Fruit fly (Drosophila melanogaster): ENCODE results near the gene mei-217.

mei-217 gene

DNA sequence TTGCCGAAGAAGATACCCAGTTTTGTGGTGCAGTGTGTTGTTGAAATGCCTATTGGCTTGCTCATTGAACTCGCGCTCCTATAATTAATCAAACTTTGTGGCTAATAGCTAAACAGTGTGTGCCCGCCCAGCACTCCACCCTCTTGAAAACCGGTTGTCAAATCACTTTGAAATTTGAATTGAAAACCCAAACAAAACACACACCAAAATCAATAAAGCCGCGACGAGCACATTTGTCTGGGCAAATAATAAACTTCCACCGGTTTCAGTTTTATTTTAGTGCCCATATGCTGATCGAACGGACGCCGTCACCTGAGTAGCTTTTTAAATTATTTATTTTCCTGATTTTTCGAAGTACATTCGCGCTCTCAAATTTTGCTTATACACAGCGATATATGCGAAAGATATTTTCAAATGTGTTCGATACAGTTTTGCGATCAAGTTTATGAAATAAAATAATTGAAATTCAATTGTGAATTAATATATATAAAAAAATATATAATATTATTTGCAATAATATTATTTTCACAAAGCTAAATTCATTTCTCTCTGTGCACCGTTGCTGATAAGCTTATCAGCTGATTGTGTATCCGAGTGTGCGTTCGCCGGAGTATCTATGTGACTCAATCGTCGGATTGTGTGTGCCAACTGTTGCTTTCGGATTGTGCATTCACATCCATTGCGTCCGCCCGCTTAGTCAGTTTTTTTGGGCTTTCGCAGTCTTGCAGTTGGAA is 12.9 kb downstream of the mei-217 start (continued):
- TF ChIP-seq tna (GFP tag; IDR thresholded peaks at IDR 0.05; ENCODE audit: partially characterized antibody) (no peak), aop (GFP tag; IDR thresholded peaks at IDR 0.05) (no peak), CG18476 (GFP tag; optimal IDR thresholded peaks at IDR 0.05) (peak; percentile 58), Mrtf (GFP tag; IDR thresholded peaks at IDR 0.05) (peak; percentile 53; the same call in 1 of the 3 replicates), Ets97D (GFP tag; optimal IDR thresholded peaks at IDR 0.05) (no peak), CG6791 (GFP tag; IDR thresholded peaks at IDR 0.05; ENCODE audit: partially characterized antibody) (no peak), tgo (GFP tag; IDR thresholded peaks at IDR 0.05) (peak; percentile 77), sc (optimal IDR thresholded peaks at IDR 0.05) (no peak), sc (GFP tag; optimal IDR thresholded peaks at IDR 0.05) (peak; percentile 65), CG7839 (tag; optimal IDR thresholded peaks at IDR 0.05) (peak; percentile 90), repo (GFP tag; optimal IDR thresholded peaks at IDR 0.05) (no peak), odd (GFP tag; optimal IDR thresholded peaks at IDR 0.05) (peak; percentile 72), CG17359 (tag; optimal IDR thresholded peaks at IDR 0.05) (peak; percentile 92), vvl (GFP tag; IDR thresholded peaks at IDR 0.05) (peak; percentile 90), bcd (GFP tag; optimal IDR thresholded peaks at IDR 0.05) (peak; percentile 76), CG9609 (GFP tag; optimal IDR thresholded peaks at IDR 0.05) (no peak), lbe (GFP tag; optimal IDR thresholded peaks at IDR 0.05) (peak; percentile 48), E2f2 (GFP tag; IDR thresholded peaks at IDR 0.05) (peak; percentile 63; the same call in 1 of the 2 replicates), CG31388 (GFP tag; optimal IDR thresholded peaks at IDR 0.05) (peak; percentile 37), Dip3 (GFP tag; optimal IDR thresholded peaks at IDR 0.05) (no peak), Trl (optimal IDR thresholded peaks at IDR 0.05) (no peak), Trl (GFP tag; optimal IDR thresholded peaks at IDR 0.05) (peak; percentile 21), Six4 (GFP tag; optimal IDR thresholded peaks at IDR 0.05) (peak; percentile 76), Bgb (GFP tag; IDR thresholded peaks at IDR 0.05; ENCODE audit: partially characterized antibody) (no peak), Hand (GFP tag; optimal IDR thresholded peaks at IDR 0.05) (peak; percentile 48), CG3847 (GFP tag; IDR thresholded peaks at IDR 0.05) (peak; percentile 78), ranshi (GFP tag; IDR thresholded peaks at IDR 0.05) (peak; percentile 74; the same call in 1 of the 2 replicates), ap (GFP tag; IDR thresholded peaks at IDR 0.05) (peak; percentile 63; the same call in 1 of the 2 replicates), pfk (GFP tag; optimal IDR thresholded peaks at IDR 0.05) (no peak), peb (GFP tag; IDR thresholded peaks at IDR 0.05) (peak; percentile 22; the same call in 1 of the 2 replicates), crp (GFP tag; optimal IDR thresholded peaks at IDR 0.05) (peak in 1 of 2 experiments; percentile 52), CG4617 (GFP tag; optimal IDR thresholded peaks at IDR 0.05; ENCODE audit: borderline replicate concordance) (peak; percentile 8), CG7556 (GFP tag; optimal IDR thresholded peaks at IDR 0.05) (peak; percentile 89), Usf (GFP tag; optimal IDR thresholded peaks at IDR 0.05) (peak; percentile 41), CG16863 (GFP tag; optimal IDR thresholded peaks at IDR 0.05) (peak; percentile 6), CG10462 (GFP tag; optimal IDR thresholded peaks at IDR 0.05) (peak; percentile 27), CG10543 (GFP tag; optimal IDR thresholded peaks at IDR 0.05) (peak; percentile 79), chinmo (GFP tag; IDR thresholded peaks at IDR 0.05; ENCODE audit: partially characterized antibody) (0 out of 4 replicates have a peak, but pooled peaks have one; percentile 57), CG11247 (GFP tag; IDR thresholded peaks at IDR 0.05) (peak; percentile 61; the same call in 1 of the 2 replicates), B-H2 (GFP tag; optimal IDR thresholded peaks at IDR 0.05) (peak; percentile 13), CG34376 (GFP tag; optimal IDR thresholded peaks at IDR 0.05) (peak; percentile 58), Hmr (GFP tag; optimal IDR thresholded peaks at IDR 0.05) (peak; percentile 87), Optix (GFP tag; IDR thresholded peaks at IDR 0.05) (no peak; the same call in 2 of the 3 replicates), Dll (GFP tag; IDR thresholded peaks at IDR 0.05; ENCODE audit: partially characterized antibody) (no peak), D19A (tag; optimal IDR thresholded peaks at IDR 0.05) (peak; percentile 83), CG2712 (tag; optimal IDR thresholded peaks at IDR 0.05) (peak; percentile 89), Dek (tag; optimal IDR thresholded peaks at IDR 0.05) (peak; percentile 79), fd102C (GFP tag; optimal IDR thresholded peaks at IDR 0.05) (peak; percentile 6), Sin3A (optimal IDR thresholded peaks at IDR 0.05) (no peak)
